Worm (Caenorhabditis elegans) whole organism, L4 larva: ENCODE data around the gene bbln-1.

Experiments used
- D1046.2 ChIP-seq: fragments of 200-800 bp; sonication (Bioruptor generic); IDR thresholded peaks from 2 replicates; pipeline ENCODE4 v1.3.6; 2022; ENCODE audit warnings: missing genetic modification characterization, missing compliant biosample characterization
- F26F4.8 ChIP-seq: fragments of 200-800 bp; sonication (Bioruptor generic); conservative IDR thresholded peaks from 2 replicates; pipeline ENCODE4 v1.3.6; 2022; ENCODE audit warnings: missing genetic modification characterization, missing compliant biosample characterization
- T20F7.1 ChIP-seq: fragments of 200-800 bp; sonication (Bioruptor generic); optimal IDR thresholded peaks from 2 replicates; lab custom pipeline; 2018; ENCODE audit warnings: mild to moderate bottlenecking, missing genetic modification characterization, missing compliant biosample characterization
- T26A8.4 ChIP-seq: fragments of 200-800 bp; sonication (Bioruptor generic); IDR thresholded peaks from 2 replicates; pipeline ENCODE4 v1.3.6; 2022; ENCODE audit warnings: missing genetic modification characterization, missing compliant biosample characterization
- Y48G9A.11 ChIP-seq: fragments of 200-800 bp; sonication (Bioruptor generic); IDR thresholded peaks from 2 replicates; pipeline ENCODE4 v1.3.6; 2022; ENCODE audit warnings: missing genetic modification reagents, missing genetic modification characterization, missing compliant biosample characterization
- ZK546.5 ChIP-seq, 2 experiments: sonication (generic microtip); optimal IDR thresholded peaks; 2 replicates each; lab custom pipeline; 2017; ENCODE audit warnings: missing biosample characterization in 2 of 2, missing genetic modification characterization in 2 of 2
- aha-1 ChIP-seq: fragments of 150-350 bp; peaks from one replicate; lab custom pipeline; 2014; ENCODE audit warnings: missing biosample characterization, missing genetic modification characterization
- aly-2 ChIP-seq: sonication (generic microtip); optimal IDR thresholded peaks from 2 replicates; lab custom pipeline; 2018; ENCODE audit warnings: missing biosample characterization, missing genetic modification characterization
- ama-1 ChIP-seq: fragments of 150-350 bp; optimal IDR thresholded peaks from 2 replicates; lab custom pipeline; 2014; ENCODE audit warnings: inconsistent platforms, mixed read lengths
- ceh-28 ChIP-seq: fragments of 150-350 bp; optimal IDR thresholded peaks from 2 replicates; lab custom pipeline; 2014; ENCODE audit warnings: missing biosample characterization, missing genetic modification reagents, missing genetic modification characterization
- ceh-62 ChIP-seq: sonication (generic microtip); optimal IDR thresholded peaks from 2 replicates; lab custom pipeline; 2017; ENCODE audit warnings: missing biosample characterization, missing genetic modification characterization
- ceh-82 ChIP-seq: sonication (generic microtip); optimal IDR thresholded peaks from 2 replicates; lab custom pipeline; 2017; ENCODE audit warnings: missing biosample characterization, missing genetic modification characterization
- daf-16 ChIP-seq, 3 experiments: sonication (generic microtip); optimal IDR thresholded peaks; 2 replicates each; lab custom pipeline; 2016 to 2017; ENCODE audit warnings: missing genetic modification characterization in 3 of 3, missing genetic modification reagents in 3 of 3, mild to moderate bottlenecking in 2 of 3, missing compliant biosample characterization in 2 of 3, missing biosample characterization in 1 of 3, moderate library complexity in 1 of 3
- daf-19 ChIP-seq: fragments of 200-800 bp; sonication (Bioruptor generic); conservative IDR thresholded peaks from 2 replicates; pipeline ENCODE4 v1.3.6; 2022; ENCODE audit warnings: missing genetic modification characterization, missing compliant biosample characterization
- daf-8 ChIP-seq: fragments of 200-800 bp; sonication (Bioruptor generic); IDR thresholded peaks from 2 replicates; pipeline ENCODE4 v1.3.6; 2022; ENCODE audit warnings: missing genetic modification characterization, missing compliant biosample characterization
- dmd-6 ChIP-seq: fragments of 200-800 bp; sonication (Bioruptor generic); IDR thresholded peaks from 2 replicates; pipeline ENCODE4 v1.3.6; 2022; ENCODE audit warnings: missing genetic modification reagents, missing genetic modification characterization, missing compliant biosample characterization
- dmd-8 ChIP-seq: fragments of 200-800 bp; sonication (Bioruptor generic); IDR thresholded peaks from 2 replicates; pipeline ENCODE4 v1.3.6; 2022; ENCODE audit warnings: missing genetic modification characterization, missing compliant biosample characterization
- dmd-9 ChIP-seq: fragments of 200-800 bp; sonication (Bioruptor generic); IDR thresholded peaks from 2 replicates; pipeline ENCODE4 v1.3.6; 2022; ENCODE audit warnings: missing genetic modification reagents, missing genetic modification characterization, missing compliant biosample characterization
- dve-1 ChIP-seq: sonication (generic microtip); optimal IDR thresholded peaks from 2 replicates; lab custom pipeline; 2017; ENCODE audit warnings: antibody characterized with exemption, mild to moderate bottlenecking, missing genetic modification characterization, missing compliant biosample characterization; ENCODE audit not compliant: insufficient read depth
- egl-43 ChIP-seq: fragments of 200-800 bp; sonication (Bioruptor generic); IDR thresholded peaks from 2 replicates; pipeline ENCODE4 v1.3.6; 2022; ENCODE audit warnings: missing genetic modification reagents, missing genetic modification characterization, missing compliant biosample characterization
- hlh-11 ChIP-seq: fragments of 200-800 bp; sonication (Bioruptor generic); optimal IDR thresholded peaks from 2 replicates; lab custom pipeline; 2018; ENCODE audit warnings: mild to moderate bottlenecking, missing genetic modification characterization, missing compliant biosample characterization
- hlh-30 ChIP-seq: sonication (generic microtip); optimal IDR thresholded peaks from 2 replicates; lab custom pipeline; 2017; ENCODE audit warnings: antibody characterized with exemption, mild to moderate bottlenecking, missing genetic modification characterization, missing compliant biosample characterization; ENCODE audit not compliant: insufficient read depth
- hmg-1.1 ChIP-seq: fragments of 200-800 bp; sonication (Bioruptor generic); IDR thresholded peaks from 2 replicates; pipeline ENCODE4 v1.3.6; 2022; ENCODE audit warnings: missing genetic modification reagents, missing genetic modification characterization, missing compliant biosample characterization
- jun-1 ChIP-seq: fragments of 150-350 bp; optimal IDR thresholded peaks from 2 replicates; lab custom pipeline; 2014; ENCODE audit warnings: missing biosample characterization, missing genetic modification reagents, missing genetic modification characterization
- lim-7 ChIP-seq: fragments of 200-800 bp; sonication (Bioruptor generic); IDR thresholded peaks from 2 replicates; pipeline ENCODE4 v1.3.6; 2022; ENCODE audit warnings: missing genetic modification characterization, missing compliant biosample characterization
- lsy-2 ChIP-seq, 2 experiments: fragments of 150-350 bp in 1 of 2; sonication (generic microtip) in 1 of 2; optimal IDR thresholded peaks; 2 replicates each; lab custom pipeline; 2014 to 2017; ENCODE audit warnings: missing biosample characterization in 2 of 2, missing genetic modification characterization in 2 of 2
- mdl-1 ChIP-seq, 2 experiments: fragments of 150-350 bp in 1 of 2; sonication (generic microtip) in 1 of 2; optimal IDR thresholded peaks; 2 replicates each; lab custom pipeline; 2014 to 2017; ENCODE audit warnings: missing biosample characterization in 2 of 2, missing genetic modification characterization in 2 of 2
- mdt-29 ChIP-seq: fragments of 200-800 bp; sonication (Bioruptor generic); IDR thresholded peaks from 2 replicates; pipeline ENCODE4 v1.3.6; 2022; ENCODE audit warnings: missing genetic modification reagents, missing genetic modification characterization, missing compliant biosample characterization
- mep-1 ChIP-seq: fragments of 150-350 bp; sonication (generic microtip); optimal IDR thresholded peaks from 3 replicates; lab custom pipeline; 2014; ENCODE audit warnings: missing biosample characterization, missing genetic modification characterization
- mes-2 ChIP-seq: sonication (generic microtip); optimal IDR thresholded peaks from 2 replicates; lab custom pipeline; 2016; ENCODE audit warnings: missing genotype, mild to moderate bottlenecking, missing genetic modification characterization, missing compliant biosample characterization; ENCODE audit not compliant: poor library complexity, severe bottlenecking
- mxl-2 ChIP-seq: fragments of 200-800 bp; sonication (Bioruptor generic); conservative IDR thresholded peaks from 2 replicates; pipeline ENCODE4 v1.3.6; 2022; ENCODE audit warnings: missing genetic modification reagents, missing genetic modification characterization, missing compliant biosample characterization
- mxl-3 ChIP-seq: fragments of 200-800 bp; sonication (Bioruptor generic); optimal IDR thresholded peaks from 2 replicates; lab custom pipeline; 2018; ENCODE audit warnings: mild to moderate bottlenecking, missing genetic modification characterization, missing compliant biosample characterization
- nhr-10 ChIP-seq: fragments of 150-350 bp; optimal IDR thresholded peaks from 2 replicates; lab custom pipeline; 2014; ENCODE audit warnings: missing biosample characterization, missing genetic modification characterization
- nhr-102 ChIP-seq: sonication (generic microtip); optimal IDR thresholded peaks from 2 replicates; lab custom pipeline; 2016; ENCODE audit warnings: mild to moderate bottlenecking, missing genetic modification characterization, moderate library complexity, missing compliant biosample characterization
- nhr-111 ChIP-seq: fragments of 200-800 bp; sonication (Bioruptor generic); optimal IDR thresholded peaks from 2 replicates; lab custom pipeline; 2018; ENCODE audit warnings: mild to moderate bottlenecking, missing genetic modification characterization, missing compliant biosample characterization
- nhr-25 ChIP-seq: sonication (generic microtip); optimal IDR thresholded peaks from 2 replicates; lab custom pipeline; 2017; ENCODE audit warnings: missing genetic modification characterization, mild to moderate bottlenecking, missing compliant biosample characterization, antibody characterized with exemption, moderate library complexity, borderline replicate concordance; ENCODE audit not compliant: insufficient read depth
- nhr-48 ChIP-seq: sonication (generic microtip); optimal IDR thresholded peaks from 2 replicates; lab custom pipeline; 2016; ENCODE audit warnings: mild to moderate bottlenecking, missing genetic modification characterization, missing compliant biosample characterization
- nhr-6 ChIP-seq: fragments of 150-350 bp; optimal IDR thresholded peaks from 2 replicates; lab custom pipeline; 2014; ENCODE audit warnings: missing biosample characterization, missing genetic modification characterization
- nhr-77 ChIP-seq: fragments of 150-350 bp; optimal IDR thresholded peaks from 2 replicates; lab custom pipeline; 2014; ENCODE audit warnings: missing biosample characterization, missing genetic modification characterization
- php-3 ChIP-seq: fragments of 200-800 bp; sonication (Bioruptor generic); IDR thresholded peaks from 2 replicates; pipeline ENCODE4 v1.3.6; 2022; ENCODE audit warnings: missing genetic modification reagents, missing genetic modification characterization, missing compliant biosample characterization
- set-16 ChIP-seq: fragments of 200-800 bp; sonication (Bioruptor generic); IDR thresholded peaks from 2 replicates; pipeline ENCODE4 v1.3.6; 2022; ENCODE audit warnings: missing genetic modification reagents, missing genetic modification characterization, missing compliant biosample characterization
- snpc-4 ChIP-seq: fragments of 150-350 bp; optimal IDR thresholded peaks from 2 replicates; lab custom pipeline; 2014; ENCODE audit warnings: missing biosample characterization, missing genetic modification characterization
- spr-3 ChIP-seq: fragments of 200-800 bp; sonication (Bioruptor generic); optimal IDR thresholded peaks from 2 replicates; lab custom pipeline; 2018; ENCODE audit warnings: mild to moderate bottlenecking, missing genetic modification characterization, missing compliant biosample characterization
- tra-1 ChIP-seq: fragments of 200-800 bp; sonication (Bioruptor generic); IDR thresholded peaks from 2 replicates; pipeline ENCODE4 v1.3.6; 2022; ENCODE audit warnings: missing genetic modification reagents, missing genetic modification characterization, missing compliant biosample characterization
- unc-130 ChIP-seq: sonication (generic microtip); optimal IDR thresholded peaks from 2 replicates; lab custom pipeline; 2016; ENCODE audit warnings: missing genetic modification reagents, missing genetic modification characterization, missing compliant biosample characterization
- unc-39 ChIP-seq: sonication (generic microtip); optimal IDR thresholded peaks from 2 replicates; lab custom pipeline; 2017; ENCODE audit warnings: missing biosample characterization, missing genetic modification characterization
- ztf-11 ChIP-seq: fragments of 150-350 bp; optimal IDR thresholded peaks from 2 replicates; lab custom pipeline; 2014; ENCODE audit warnings: missing biosample characterization, missing genetic modification characterization

bbln-1 gene

DNA sequence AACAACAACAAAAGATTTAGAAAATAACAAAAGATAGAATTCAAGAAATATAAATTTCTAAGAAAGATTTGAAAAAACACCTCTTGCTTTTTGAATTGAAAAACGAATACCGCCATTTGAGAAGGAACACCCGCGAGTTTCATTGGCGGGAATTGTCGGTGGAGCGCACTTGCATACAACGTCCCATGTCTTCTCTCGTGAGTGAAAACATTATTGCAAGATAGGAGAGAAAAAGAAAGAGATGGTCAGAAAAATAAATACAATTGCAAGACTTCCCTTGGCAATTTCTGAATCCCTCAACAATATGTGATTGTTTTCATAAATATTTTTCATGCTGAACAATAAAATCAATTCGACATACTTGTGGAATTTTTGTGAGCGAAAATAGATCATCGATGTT lies 46.1 kb downstream of the bbln-1 start, which contains the start of gene K10B3.5 (continued):
- TF ChIP-seq nhr-102 = peak; percentile 16
- no peak for TF ChIP-seq jun-1 (tag; lab: Kevin White, UChicago)
- no peak for TF ChIP-seq ceh-82 (tag; lab: Kevin White, UChicago)
- no peak for TF ChIP-seq unc-130
- TF ChIP-seq ama-1 (lab: Kevin White, UChicago) = no peak
- no peak for TF ChIP-seq dmd-8
- TF ChIP-seq Y48G9A.11 = no peak
- peak; percentile 63 for TF ChIP-seq dve-1 (tag; lab: Kevin White, UChicago)
- no peak for TF ChIP-seq dmd-9 (GFP tag; lab: Robert Waterston, UW)
- peak; percentile 89 for TF ChIP-seq mep-1 (tag; lab: Kevin White, UChicago)
- peak; percentile 34 for TF ChIP-seq nhr-77 (tag; lab: Kevin White, UChicago)
- no peak for TF ChIP-seq unc-39
- TF ChIP-seq nhr-25 (tag; lab: Kevin White, UChicago) = peak; percentile 4
- TF ChIP-seq spr-3 (GFP tag; lab: Kevin White, UChicago) = no peak

DNA sequence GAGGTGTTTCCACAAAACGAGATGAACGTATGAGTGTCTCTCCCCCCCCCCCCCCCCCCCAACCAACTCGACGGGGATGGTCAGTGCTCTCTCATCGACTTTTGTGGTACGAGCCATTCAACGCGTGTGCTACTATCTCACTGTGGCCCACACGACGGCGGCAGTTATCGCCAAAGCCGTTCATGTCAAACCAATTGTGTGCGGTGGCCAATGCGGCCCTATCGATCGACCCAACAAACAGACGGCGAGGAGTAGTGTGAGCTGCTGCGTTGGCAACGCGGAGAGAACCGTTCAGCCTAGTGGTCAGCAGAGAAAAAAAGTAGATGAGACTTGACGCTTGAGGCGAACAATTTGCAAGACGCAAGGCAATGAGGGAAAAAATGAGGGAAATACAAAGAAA lies 49.4 kb downstream of the bbln-1 start:
- TF ChIP-seq D1046.2 (GFP tag; lab: Robert Waterston, UW) (no peak), mes-2 (tag; lab: Kevin White, UChicago) (peak; percentile 44), nhr-10 (tag; lab: Kevin White, UChicago) (no peak), ceh-62 (tag; lab: Kevin White, UChicago) (no peak), nhr-111 (GFP tag; lab: Kevin White, UChicago) (no peak), snpc-4 (tag; lab: Kevin White, UChicago) (no peak), T20F7.1 (GFP tag; lab: Kevin White, UChicago) (no peak), daf-8 (GFP tag; lab: Robert Waterston, UW) (no peak), F26F4.8 (GFP tag; lab: Robert Waterston, UW) (no peak), ceh-28 (tag; lab: Kevin White, UChicago) (peak; percentile 10), T26A8.4 (peak; percentile 24; the same call in 1 of the 2 replicates), egl-43 (peak; percentile 58; the same call in 1 of the 2 replicates), dmd-6 (GFP tag; lab: Robert Waterston, UW) (peak; percentile 26; the same call in 1 of the 2 replicates), daf-19 (GFP tag; lab: Robert Waterston, UW) (no peak), php-3 (GFP tag; lab: Robert Waterston, UW) (0 out of 2 replicates have a peak, but pooled peaks have one; percentile 7), hlh-11 (tag; lab: Kevin White, UChicago) (peak; percentile 32), mxl-3 (GFP tag; lab: Kevin White, UChicago) (peak; percentile 39), hmg-1.1 (0 out of 2 replicates have a peak, but pooled peaks have one; percentile 39), tra-1 (no peak), ZK546.5 (tag; optimal IDR thresholded peaks at IDR 0.05; lab: Kevin White, UChicago) (no peak), Y48G9A.11 (no peak), mdt-29 (no peak), unc-130 (no peak), hlh-30 (tag; lab: Kevin White, UChicago) (peak; percentile 7), aly-2 (tag; lab: Kevin White, UChicago) (no peak), mxl-2 (GFP tag; lab: Robert Waterston, UW) (no peak), aha-1 (tag; lab: Kevin White, UChicago) (peak; percentile 94), lim-7 (0 out of 2 replicates have a peak, but pooled peaks have one; percentile 29), ztf-11 (tag; lab: Kevin White, UChicago) (no peak), nhr-6 (tag; lab: Kevin White, UChicago) (peak; percentile 35), mep-1 (tag; lab: Kevin White, UChicago) (peak; percentile 42), dve-1 (tag; lab: Kevin White, UChicago) (peak; percentile 35), nhr-48 (no peak), set-16 (GFP tag; lab: Robert Waterston, UW) (peak; percentile 50; the same call in 1 of the 2 replicates), lsy-2 (tag; optimal IDR thresholded peaks at IDR 0.05; lab: Kevin White, UChicago) (peak in 1 of 2 experiments; percentile 24), mdl-1 (tag; optimal IDR thresholded peaks at IDR 0.05; lab: Kevin White, UChicago) (no peak), daf-16 (GFP tag; optimal IDR thresholded peaks at IDR 0.05; lab: Kevin White, UChicago) (no peak), daf-16 (tag; optimal IDR thresholded peaks at IDR 0.05; lab: Kevin White, UChicago) (peak; percentile 5)
